Worm (Caenorhabditis elegans) whole organism, midembryonic: ENCODE results near the gene F27D9.13.
A peak's percentile ranks its signal among the peaks of the same experiment; 100 is the strongest.

Source experiments
- T22C8.4 ChIP-seq: fragments of 200-800 bp; sonication (Bioruptor generic); IDR thresholded peaks from 2 replicates; pipeline ENCODE4 v1.3.6; 2022; ENCODE audit warnings: missing genetic modification characterization, missing compliant biosample characterization
- cog-1 ChIP-seq: sonication (generic microtip); optimal IDR thresholded peaks from 2 replicates; lab custom pipeline; 2016; ENCODE audit warnings: missing genetic modification characterization, missing compliant biosample characterization
- flt-1 ChIP-seq: fragments of 200-800 bp; sonication (Bioruptor generic); IDR thresholded peaks from 2 replicates; pipeline ENCODE4 v1.3.6; 2022; ENCODE audit warnings: missing genetic modification characterization, missing compliant biosample characterization
- klf-2 ChIP-seq: fragments of 200-800 bp; sonication (Bioruptor generic); conservative IDR thresholded peaks from 2 replicates; pipeline ENCODE4 v1.3.6; 2022; ENCODE audit warnings: missing genetic modification reagents, missing genetic modification characterization, missing compliant biosample characterization
- med-1 ChIP-seq: sonication (generic microtip); optimal IDR thresholded peaks from 2 replicates; lab custom pipeline; 2017; ENCODE audit warnings: missing genetic modification characterization, mild to moderate bottlenecking, missing compliant biosample characterization, antibody characterized with exemption, missing genetic modification reagents; ENCODE audit not compliant: insufficient read depth
- ref-1 ChIP-seq: fragments of 200-800 bp; sonication (Bioruptor generic); conservative IDR thresholded peaks from 2 replicates; pipeline ENCODE4 v1.3.6; 2022; ENCODE audit warnings: missing genetic modification reagents, missing genetic modification characterization, missing compliant biosample characterization
- tab-1 ChIP-seq: fragments of 200-800 bp; sonication (Bioruptor generic); IDR thresholded peaks from 2 replicates; pipeline ENCODE4 v1.3.6; 2022; ENCODE audit warnings: missing genetic modification characterization, missing compliant biosample characterization
- ztf-23 ChIP-seq: fragments of 200-800 bp; sonication (Bioruptor generic); IDR thresholded peaks from 2 replicates; pipeline ENCODE4 v1.3.6; 2022; ENCODE audit warnings: missing genetic modification reagents, missing genetic modification characterization, missing compliant biosample characterization
- ztf-29 ChIP-seq: fragments of 200-800 bp; sonication (Bioruptor generic); IDR thresholded peaks from 2 replicates; pipeline ENCODE4 v1.3.6; 2022; ENCODE audit warnings: missing genetic modification reagents, missing genetic modification characterization, missing compliant biosample characterization

Gene F27D9.13

ce11 chrX:7664419-7664818, 2.8 kb downstream of the F27D9.13 start:
- TF ChIP-seq tab-1: no peak
- no peak for TF ChIP-seq klf-2 (GFP tag; lab: Robert Waterston, UW)
- TF ChIP-seq ztf-29 (GFP tag; lab: Robert Waterston, UW): no peak
- TF ChIP-seq med-1 (GFP tag; lab: Kevin White, UChicago): no peak
- no peak for TF ChIP-seq cog-1 (tag; lab: Kevin White, UChicago)
- TF ChIP-seq flt-1: no peak
- TF ChIP-seq ref-1 (GFP tag; lab: Robert Waterston, UW): no peak
- no peak for TF ChIP-seq ztf-23 (GFP tag; lab: Robert Waterston, UW)
- no peak for TF ChIP-seq T22C8.4

ce11 chrX:7662532-7662931, 4.7 kb downstream of the F27D9.13 start:
- TF ChIP-seq med-1 (GFP tag; lab: Kevin White, UChicago) (no peak), cog-1 (tag; lab: Kevin White, UChicago) (no peak)

DNA sequence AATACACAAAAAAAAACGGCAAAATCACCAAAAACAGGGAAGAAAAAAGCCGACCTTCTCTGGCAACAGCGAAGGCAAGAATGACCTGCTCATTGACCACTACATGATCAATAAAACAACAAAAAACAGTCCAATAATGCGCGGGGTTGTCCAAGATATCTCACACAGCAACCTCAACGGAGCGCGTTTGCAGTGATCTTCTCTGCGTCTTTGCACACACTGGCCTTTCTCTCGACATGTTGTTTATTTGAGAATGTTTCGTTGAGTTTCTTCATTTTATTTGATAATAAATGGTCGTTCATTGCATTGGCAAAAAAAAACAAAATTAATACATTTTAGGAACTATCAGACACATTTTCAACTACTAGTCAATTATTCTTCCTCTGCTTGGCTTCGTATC, 5.6 kb downstream of the F27D9.13 start:
- no peak for TF ChIP-seq T22C8.4
- no peak for TF ChIP-seq ztf-23 (GFP tag; lab: Robert Waterston, UW)
- TF ChIP-seq klf-2 (GFP tag; lab: Robert Waterston, UW): no peak
- TF ChIP-seq med-1 (GFP tag; lab: Kevin White, UChicago): no peak
- TF ChIP-seq cog-1 (tag; lab: Kevin White, UChicago): no peak
- no peak for TF ChIP-seq ref-1 (GFP tag; lab: Robert Waterston, UW)
- TF ChIP-seq flt-1: no peak
- no peak for TF ChIP-seq ztf-29 (GFP tag; lab: Robert Waterston, UW)

- peak; percentile 14; the same call in 1 of the 2 replicates for TF ChIP-seq ztf-23 (GFP tag; lab: Robert Waterston, UW)
- TF ChIP-seq klf-2 (GFP tag; lab: Robert Waterston, UW): no peak
- no peak for TF ChIP-seq ztf-29 (GFP tag; lab: Robert Waterston, UW)
- TF ChIP-seq flt-1: no peak
- TF ChIP-seq T22C8.4: no peak
- no peak for TF ChIP-seq cog-1 (tag; lab: Kevin White, UChicago)
- TF ChIP-seq med-1 (GFP tag; lab: Kevin White, UChicago): no peak
- no peak for TF ChIP-seq tab-1
Measured at ce11 chrX:7660919-7661557, 6.2 kb downstream of the F27D9.13 start, which contains the start of gene pcca-1. Gene pcca-1, minus strand, starts transcription at chrX:7660986.

DNA sequence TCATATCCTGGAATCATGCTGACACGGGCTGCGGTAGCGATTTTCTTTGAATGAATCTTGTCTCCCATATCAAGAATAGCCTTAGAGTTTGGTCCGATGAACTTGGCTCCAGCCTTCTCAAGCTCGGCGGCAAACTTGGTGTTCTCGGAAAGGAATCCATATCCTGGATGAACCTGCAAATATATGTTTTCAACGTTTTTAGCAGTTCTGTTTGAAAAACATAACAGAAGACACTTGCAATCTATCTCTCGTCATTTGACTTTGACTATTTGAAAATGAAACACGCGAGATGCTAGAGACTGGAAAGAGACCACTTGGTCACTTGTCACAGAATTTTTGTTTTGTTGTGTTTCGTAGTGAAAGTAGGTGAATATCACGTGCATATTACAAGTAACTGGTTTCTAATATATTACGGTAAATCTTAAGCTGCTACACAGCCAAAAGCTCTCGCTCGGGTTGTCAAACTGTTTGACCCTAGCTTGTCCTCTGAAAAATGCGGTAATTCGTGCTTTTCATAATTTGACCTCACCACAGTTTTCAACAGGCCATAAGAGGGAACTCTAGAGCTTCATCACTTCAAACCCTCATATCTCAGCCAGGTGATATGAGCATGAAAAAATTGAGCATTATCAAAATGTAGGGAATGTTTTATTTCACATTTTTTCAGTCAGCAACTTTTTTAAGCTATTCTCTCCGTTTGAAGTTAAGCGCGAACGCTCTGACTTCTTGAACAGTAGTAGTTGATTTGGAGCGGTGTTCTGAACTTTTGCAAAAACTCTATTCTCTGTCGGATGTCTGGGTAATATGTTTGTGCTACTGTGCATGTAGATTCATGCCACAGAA, 7.4 kb downstream of the F27D9.13 start:
- TF ChIP-seq ztf-23 (GFP tag; lab: Robert Waterston, UW) (no peak), klf-2 (GFP tag; lab: Robert Waterston, UW) (no peak), cog-1 (tag; lab: Kevin White, UChicago) (no peak), ztf-29 (GFP tag; lab: Robert Waterston, UW) (no peak), T22C8.4 (no peak), flt-1 (no peak), tab-1 (no peak)

DNA sequence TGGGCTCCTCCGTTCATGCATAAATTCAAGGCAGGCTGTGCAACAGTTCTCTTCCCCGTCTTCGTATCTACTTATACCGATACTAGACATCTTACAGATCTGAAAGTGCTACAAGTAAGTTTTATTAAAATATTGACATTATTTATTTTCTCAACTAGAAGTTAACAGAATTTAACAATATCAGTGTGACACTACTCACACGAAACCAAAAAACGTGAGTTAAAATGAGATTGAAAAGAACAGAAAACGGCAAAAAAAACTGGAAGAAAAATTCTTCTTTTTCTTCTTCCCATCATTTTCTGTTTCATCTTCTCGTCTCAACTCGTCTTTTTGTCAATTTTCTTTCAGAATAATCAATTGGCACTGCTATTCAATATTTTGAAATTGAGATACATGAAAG, 10.4 kb downstream of the F27D9.13 start, which contains the start of gene F27D9.12:
TSS of gene F27D9.12 (minus strand) at position 101 of the 400 bp plus-strand sequence.
- no peak for TF ChIP-seq klf-2 (GFP tag; lab: Robert Waterston, UW)
- no peak for TF ChIP-seq flt-1
- TF ChIP-seq ztf-29 (GFP tag; lab: Robert Waterston, UW): no peak
- TF ChIP-seq ref-1 (GFP tag; lab: Robert Waterston, UW): no peak

- TF ChIP-seq ztf-29 (GFP tag; lab: Robert Waterston, UW) (no peak), ztf-23 (GFP tag; lab: Robert Waterston, UW) (no peak), T22C8.4 (no peak), tab-1 (no peak), klf-2 (GFP tag; lab: Robert Waterston, UW) (no peak), ref-1 (GFP tag; lab: Robert Waterston, UW) (no peak), med-1 (GFP tag; lab: Kevin White, UChicago) (no peak), flt-1 (no peak), cog-1 (tag; lab: Kevin White, UChicago) (no peak)
Measured at ce11 chrX:7655469-7656003, 11.7 kb downstream of the F27D9.13 start.

ce11 chrX:7653708-7654390, 13.4 kb downstream of the F27D9.13 start:
- TF ChIP-seq flt-1 (no peak), med-1 (GFP tag; lab: Kevin White, UChicago) (no peak), klf-2 (GFP tag; lab: Robert Waterston, UW) (no peak), tab-1 (no peak), ztf-29 (GFP tag; lab: Robert Waterston, UW) (no peak), cog-1 (tag; lab: Kevin White, UChicago) (no peak), ztf-23 (GFP tag; lab: Robert Waterston, UW) (no peak), T22C8.4 (no peak), ref-1 (GFP tag; lab: Robert Waterston, UW) (no peak)

DNA sequence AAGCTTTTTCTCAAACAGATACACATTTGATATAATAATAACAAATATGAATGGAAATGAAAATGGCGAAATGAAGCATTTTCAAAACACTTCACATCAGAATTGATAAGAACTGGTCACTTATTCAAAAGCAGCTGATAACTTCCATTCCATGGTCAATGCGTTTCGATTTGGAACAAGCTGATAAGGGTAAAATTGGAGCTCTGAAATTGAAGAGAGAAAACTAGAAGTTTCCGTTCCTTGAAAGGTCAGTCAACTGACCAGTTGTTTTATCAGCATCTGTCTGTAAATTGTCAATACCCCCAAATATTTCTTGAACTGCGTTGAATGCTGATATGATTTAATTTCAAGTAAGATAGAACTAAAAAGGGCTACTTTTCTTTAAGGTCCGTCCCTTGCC, 14.9 kb downstream of the F27D9.13 start:
- no peak for TF ChIP-seq tab-1
- TF ChIP-seq ztf-23 (GFP tag; lab: Robert Waterston, UW): no peak
- TF ChIP-seq cog-1 (tag; lab: Kevin White, UChicago): no peak
